Worm (Caenorhabditis elegans) whole organism, L1 larva: ENCODE measurements around the gene fahd-1.

Source experiments
- C16A3.4 ChIP-seq: fragments of 150-350 bp; optimal IDR thresholded peaks from 2 replicates; lab custom pipeline; 2014; ENCODE audit warnings: missing biosample characterization, missing genetic modification characterization
- C34B4.2 ChIP-seq: sonication (generic microtip); optimal IDR thresholded peaks from 2 replicates; lab custom pipeline; 2017; ENCODE audit warnings: mild to moderate bottlenecking, missing genetic modification characterization, missing compliant biosample characterization
- F16B12.6 ChIP-seq: fragments of 150-350 bp; optimal IDR thresholded peaks from 2 replicates; lab custom pipeline; 2014; ENCODE audit warnings: missing biosample characterization, missing genetic modification characterization
- aha-1 ChIP-seq: fragments of 150-350 bp; optimal IDR thresholded peaks from 2 replicates; lab custom pipeline; 2014; ENCODE audit warnings: missing biosample characterization, missing genetic modification characterization
- alr-1 ChIP-seq: fragments of 200-800 bp; sonication (Bioruptor generic); optimal IDR thresholded peaks from 2 replicates; lab custom pipeline; 2018; ENCODE audit warnings: borderline replicate concordance, mild to moderate bottlenecking, missing genetic modification characterization, missing compliant biosample characterization
- ceh-63 ChIP-seq: fragments of 200-800 bp; sonication (Bioruptor generic); optimal IDR thresholded peaks from 2 replicates; lab custom pipeline; 2018; ENCODE audit warnings: mild to moderate bottlenecking, missing genetic modification characterization, missing compliant biosample characterization
- ceh-8 ChIP-seq: fragments of 200-800 bp; sonication (Bioruptor generic); optimal IDR thresholded peaks from 2 replicates; lab custom pipeline; 2018; ENCODE audit warnings: mild to moderate bottlenecking, missing genetic modification characterization, moderate library complexity, missing compliant biosample characterization
- ceh-88 ChIP-seq: fragments of 200-800 bp; sonication (Bioruptor generic); IDR thresholded peaks from 2 replicates; pipeline ENCODE4 v1.3.6; 2022; ENCODE audit warnings: missing genetic modification characterization, missing compliant biosample characterization
- ces-1 ChIP-seq: fragments of 150-350 bp; optimal IDR thresholded peaks from 2 replicates; lab custom pipeline; 2014; ENCODE audit warnings: missing biosample characterization, missing genetic modification reagents, missing genetic modification characterization
- dsc-1 ChIP-seq: sonication (generic microtip); optimal IDR thresholded peaks from 2 replicates; lab custom pipeline; 2016; ENCODE audit warnings: mild to moderate bottlenecking, missing genetic modification characterization, missing compliant biosample characterization
- efl-1 ChIP-seq, 4 experiments: fragments of 150-350 bp; optimal IDR thresholded peaks in 3 of 4; peaks in 1 of 4; 1 replicate in 1 of 4; 2 replicates in 3 of 4; lab custom pipeline; 2014; ENCODE audit warnings: missing biosample characterization in 2 of 4, missing genetic modification characterization in 2 of 4, missing genetic modification reagents in 2 of 4
- efl-3 ChIP-seq: fragments of 200-800 bp; sonication (Bioruptor generic); optimal IDR thresholded peaks from 2 replicates; lab custom pipeline; 2018; ENCODE audit warnings: mild to moderate bottlenecking, missing genetic modification characterization, missing compliant biosample characterization
- egl-13 ChIP-seq: sonication (generic microtip); optimal IDR thresholded peaks from 2 replicates; lab custom pipeline; 2016; ENCODE audit warnings: missing genotype, missing genetic modification reagents, missing genetic modification characterization, missing compliant biosample characterization
- elt-2 ChIP-seq: sonication (generic microtip); optimal IDR thresholded peaks from 2 replicates; lab custom pipeline; 2016; ENCODE audit warnings: missing genetic modification characterization, mild to moderate bottlenecking, inconsistent platforms, missing compliant biosample characterization, missing genetic modification reagents
- ets-5 ChIP-seq: fragments of 200-800 bp; sonication (Bioruptor generic); IDR thresholded peaks from 2 replicates; pipeline ENCODE4 v1.3.6; 2022; ENCODE audit warnings: missing genetic modification characterization, missing compliant biosample characterization
- fkh-10 ChIP-seq: sonication (generic microtip); optimal IDR thresholded peaks from 2 replicates; lab custom pipeline; 2017; ENCODE audit warnings: missing biosample characterization, missing genetic modification reagents, missing genetic modification characterization
- fkh-4 ChIP-seq: sonication (generic microtip); optimal IDR thresholded peaks from 2 replicates; lab custom pipeline; 2016; ENCODE audit warnings: missing compliant biosample characterization, missing genetic modification characterization, borderline replicate concordance
- hlh-4 ChIP-seq: sonication (generic microtip); optimal IDR thresholded peaks from 2 replicates; lab custom pipeline; 2016; ENCODE audit warnings: mild to moderate bottlenecking, missing genetic modification characterization, missing compliant biosample characterization
- hpl-2 ChIP-seq: fragments of 150-350 bp; optimal IDR thresholded peaks from 2 replicates; lab custom pipeline; 2014; ENCODE audit warnings: missing biosample characterization, missing genetic modification reagents, missing genetic modification characterization
- jun-1 ChIP-seq: fragments of 150-350 bp; optimal IDR thresholded peaks from 2 replicates; lab custom pipeline; 2014; ENCODE audit warnings: missing biosample characterization, missing genetic modification reagents, missing genetic modification characterization
- lin-13 ChIP-seq: fragments of 150-350 bp; optimal IDR thresholded peaks from 2 replicates; lab custom pipeline; 2014; ENCODE audit warnings: missing biosample characterization, missing genetic modification reagents, missing genetic modification characterization
- lin-15B ChIP-seq: fragments of 150-350 bp; sonication (generic microtip); optimal IDR thresholded peaks from 3 replicates; lab custom pipeline; 2014; ENCODE audit warnings: missing biosample characterization, missing genetic modification characterization
- lin-35 ChIP-seq, 2 experiments: fragments of 150-350 bp; optimal IDR thresholded peaks; 2 replicates each; lab custom pipeline; 2014; ENCODE audit warnings: missing biosample characterization in 2 of 2, missing genetic modification characterization in 2 of 2, missing genetic modification reagents in 2 of 2
- lsy-2 ChIP-seq, 2 experiments: fragments of 150-350 bp; optimal IDR thresholded peaks; 2 replicates each; lab custom pipeline; 2014; ENCODE audit warnings: missing biosample characterization in 2 of 2, missing genetic modification characterization in 2 of 2
- mab-9 ChIP-seq: fragments of 200-800 bp; sonication (Bioruptor generic); IDR thresholded peaks from 2 replicates; pipeline ENCODE4 v1.3.6; 2022; ENCODE audit warnings: missing genetic modification reagents, missing genetic modification characterization, missing compliant biosample characterization
- nhr-11 ChIP-seq: fragments of 150-350 bp; optimal IDR thresholded peaks from 2 replicates; lab custom pipeline; 2014; ENCODE audit warnings: missing biosample characterization, missing genetic modification characterization
- nhr-20 ChIP-seq: sonication (generic microtip); optimal IDR thresholded peaks from 2 replicates; lab custom pipeline; 2016; ENCODE audit warnings: mild to moderate bottlenecking, missing genetic modification characterization, missing compliant biosample characterization
- nhr-237 ChIP-seq: fragments of 150-350 bp; optimal IDR thresholded peaks from 2 replicates; lab custom pipeline; 2014; ENCODE audit warnings: missing biosample characterization, missing genetic modification characterization
- nhr-28 ChIP-seq: fragments of 150-350 bp; optimal IDR thresholded peaks from 2 replicates; lab custom pipeline; 2014; ENCODE audit warnings: missing biosample characterization, missing genetic modification characterization
- nhr-47 ChIP-seq: sonication (generic microtip); optimal IDR thresholded peaks from 2 replicates; lab custom pipeline; 2016; ENCODE audit warnings: mild to moderate bottlenecking, missing genetic modification characterization, moderate library complexity, missing compliant biosample characterization
- nhr-84 ChIP-seq: sonication (generic microtip); optimal IDR thresholded peaks from 2 replicates; lab custom pipeline; 2017; ENCODE audit warnings: missing biosample characterization, missing genetic modification characterization
- nhr-85 ChIP-seq: sonication (generic microtip); peaks from one replicate; lab custom pipeline; 2016; ENCODE audit warnings: missing genetic modification characterization, inconsistent platforms, missing compliant biosample characterization
- nhr-90 ChIP-seq: sonication (generic microtip); optimal IDR thresholded peaks from 2 replicates; lab custom pipeline; 2016; ENCODE audit warnings: mild to moderate bottlenecking, missing genetic modification characterization, missing compliant biosample characterization; ENCODE audit not compliant: poor library complexity
- pax-3 ChIP-seq: fragments of 200-800 bp; sonication (Bioruptor generic); optimal IDR thresholded peaks from 2 replicates; lab custom pipeline; 2018; ENCODE audit warnings: mild to moderate bottlenecking, missing genetic modification characterization, moderate library complexity, missing compliant biosample characterization
- snpc-4 ChIP-seq: fragments of 150-350 bp; optimal IDR thresholded peaks from 2 replicates; lab custom pipeline; 2014; ENCODE audit warnings: missing biosample characterization, missing genetic modification characterization
- sptf-1 ChIP-seq: fragments of 150-350 bp; optimal IDR thresholded peaks from 2 replicates; lab custom pipeline; 2014; ENCODE audit warnings: missing biosample characterization, missing genetic modification characterization
- sup-37 ChIP-seq: fragments of 200-800 bp; sonication (Bioruptor generic); optimal IDR thresholded peaks from 2 replicates; lab custom pipeline; 2018; ENCODE audit warnings: mild to moderate bottlenecking, missing genetic modification characterization, missing compliant biosample characterization
- swsn-7 ChIP-seq: sonication (generic microtip); optimal IDR thresholded peaks from 2 replicates; lab custom pipeline; 2016; ENCODE audit warnings: missing genetic modification characterization, missing compliant biosample characterization
- tlp-1 ChIP-seq: fragments of 150-350 bp; optimal IDR thresholded peaks from 2 replicates; lab custom pipeline; 2014; ENCODE audit warnings: missing biosample characterization, missing genetic modification characterization
- unc-130 ChIP-seq: fragments of 150-350 bp; optimal IDR thresholded peaks from 2 replicates; lab custom pipeline; 2017; ENCODE audit warnings: missing biosample characterization, missing genetic modification characterization, inconsistent platforms
- unc-30 ChIP-seq: sonication (generic microtip); optimal IDR thresholded peaks from 2 replicates; lab custom pipeline; 2017; ENCODE audit warnings: missing biosample characterization, missing genetic modification characterization
- unc-86 ChIP-seq: sonication (generic microtip); optimal IDR thresholded peaks from 2 replicates; lab custom pipeline; 2016; ENCODE audit warnings: missing genetic modification characterization, missing compliant biosample characterization
- zag-1 ChIP-seq: fragments of 150-350 bp; optimal IDR thresholded peaks from 2 replicates; lab custom pipeline; 2014; ENCODE audit warnings: missing biosample characterization, missing genetic modification characterization
- ztf-4 ChIP-seq: fragments of 150-350 bp; optimal IDR thresholded peaks from 2 replicates; lab custom pipeline; 2014; ENCODE audit warnings: missing biosample characterization, missing genetic modification characterization

The fahd-1 gene

DNA sequence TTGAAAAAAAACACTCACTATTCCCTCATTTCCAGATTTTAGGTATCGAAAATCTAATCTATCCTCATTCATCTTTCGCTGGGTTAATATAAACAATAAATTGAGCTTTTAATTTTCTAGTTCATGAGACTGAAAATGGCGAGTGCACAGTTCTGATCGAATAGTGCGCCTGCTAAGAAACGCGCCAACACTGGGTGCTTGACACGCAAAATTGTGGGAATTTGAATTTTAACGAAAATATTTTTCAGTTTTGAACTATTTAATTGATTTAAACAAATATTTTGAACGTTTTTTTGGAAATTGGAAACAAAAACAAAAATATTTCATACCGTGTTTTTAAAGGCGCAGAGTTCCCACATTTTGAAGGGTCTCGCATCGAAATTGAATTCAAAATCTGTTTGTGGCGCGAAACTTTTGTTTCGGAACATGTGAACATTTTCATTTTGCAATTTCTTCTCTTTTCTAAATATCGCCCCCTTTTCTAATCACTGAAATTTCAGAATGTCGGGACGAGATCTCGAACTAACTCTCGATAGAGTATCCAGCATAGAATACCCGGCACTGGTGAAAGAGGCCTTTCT lies 36.6 kb downstream of the fahd-1 start, which contains the start of the genes C29E4.13 and npp-15 (continued):
- TF ChIP-seq hlh-4 (tag; lab: Kevin White, UChicago), result no peak
- TF ChIP-seq unc-30 (tag; lab: Kevin White, UChicago), result no peak
- peak; percentile 51 for TF ChIP-seq nhr-20 (tag; lab: Kevin White, UChicago)
- no peak for TF ChIP-seq mab-9 (GFP tag; lab: Robert Waterston, UW)
- TF ChIP-seq swsn-7 (tag; lab: Kevin White, UChicago), result peak; percentile 34
- TF ChIP-seq elt-2 (tag; lab: Kevin White, UChicago), result no peak
- no peak for TF ChIP-seq egl-13
- TF ChIP-seq ets-5 (GFP tag; lab: Robert Waterston, UW), result no peak
- TF ChIP-seq ces-1 (GFP tag; lab: Kevin White, UChicago), result no peak
- TF ChIP-seq nhr-11 (tag; lab: Kevin White, UChicago), result no peak
- no peak for TF ChIP-seq ztf-4
- no peak for TF ChIP-seq dsc-1 (tag; lab: Kevin White, UChicago)

DNA sequence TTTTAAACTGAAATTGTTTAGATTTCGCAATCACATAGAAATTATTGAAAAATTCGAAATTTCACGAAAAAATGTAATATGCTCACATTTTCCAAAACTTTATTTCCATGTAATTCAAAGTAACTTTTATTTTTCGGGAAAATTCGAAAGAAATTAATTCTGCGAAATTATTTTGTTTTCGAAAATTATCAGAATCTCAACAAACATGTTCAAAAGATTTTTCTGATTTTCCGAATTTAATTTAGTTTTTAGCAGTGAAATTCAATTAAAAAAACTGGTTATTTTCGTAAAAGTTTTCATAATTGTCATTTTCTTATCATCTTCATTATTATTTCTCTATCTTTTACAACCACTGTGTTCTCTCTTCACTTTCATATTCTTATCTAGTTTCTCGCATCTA lies 41.2 kb downstream of the fahd-1 start, which contains the start of gene ran-2:
TSS of gene ran-2 (plus strand) at position 301 of the 400 bp plus-strand sequence.
- TF ChIP-seq lin-35 (GFP tag; optimal IDR thresholded peaks at IDR 0.05; lab: Kevin White, UChicago) (peak in 1 of 2 experiments; percentile 11), zag-1 (tag; lab: Kevin White, UChicago) (no peak)
- TF ChIP-seq, all 84 proteins: peak for 1

DNA sequence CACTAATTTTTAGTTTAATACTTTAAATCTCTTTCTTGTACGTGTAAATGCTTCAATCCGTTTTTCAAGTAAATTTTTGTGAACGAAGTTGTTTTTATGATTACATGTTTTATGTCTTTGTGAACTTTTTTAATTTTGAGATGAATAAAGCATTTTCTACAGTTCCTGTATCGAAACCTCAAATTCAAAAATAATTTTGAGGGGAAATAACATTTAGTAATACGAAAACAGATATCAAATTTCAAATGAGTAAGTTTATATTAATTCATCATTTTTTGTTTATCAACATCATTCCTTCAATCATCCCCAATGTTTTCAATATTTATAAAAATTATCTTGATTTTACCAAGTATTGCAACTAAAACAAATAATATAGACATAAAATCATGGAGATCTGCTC lies 45.5 kb downstream of the fahd-1 start, which contains the start of gene C29E4.10:
TSS of gene C29E4.10 (plus strand) at position 301 of the 400 bp plus-strand sequence.
- TF ChIP-seq tlp-1 (tag; lab: Kevin White, UChicago) (no peak), C16A3.4 (tag; lab: Kevin White, UChicago) (no peak), F16B12.6 (tag; lab: Kevin White, UChicago) (no peak), sup-37 (GFP tag; lab: Kevin White, UChicago) (no peak), sptf-1 (tag; lab: Kevin White, UChicago) (no peak), hpl-2 (no peak), nhr-47 (tag; lab: Kevin White, UChicago) (no peak), ceh-63 (GFP tag; lab: Kevin White, UChicago) (no peak), nhr-90 (tag; lab: Kevin White, UChicago) (no peak), nhr-11 (tag; lab: Kevin White, UChicago) (no peak), mab-9 (GFP tag; lab: Robert Waterston, UW) (no peak), lsy-2 (tag; optimal IDR thresholded peaks at IDR 0.05; lab: Kevin White, UChicago) (no peak), fkh-10 (GFP tag; lab: Kevin White, UChicago) (no peak), jun-1 (tag; lab: Kevin White, UChicago) (no peak), efl-1 (optimal IDR thresholded peaks at IDR 0.05; lab: Kevin White, UChicago) (no peak), efl-1 (GFP tag; optimal IDR thresholded peaks at IDR 0.05 in 1 of 2; lab: Kevin White, UChicago) (no peak)

DNA sequence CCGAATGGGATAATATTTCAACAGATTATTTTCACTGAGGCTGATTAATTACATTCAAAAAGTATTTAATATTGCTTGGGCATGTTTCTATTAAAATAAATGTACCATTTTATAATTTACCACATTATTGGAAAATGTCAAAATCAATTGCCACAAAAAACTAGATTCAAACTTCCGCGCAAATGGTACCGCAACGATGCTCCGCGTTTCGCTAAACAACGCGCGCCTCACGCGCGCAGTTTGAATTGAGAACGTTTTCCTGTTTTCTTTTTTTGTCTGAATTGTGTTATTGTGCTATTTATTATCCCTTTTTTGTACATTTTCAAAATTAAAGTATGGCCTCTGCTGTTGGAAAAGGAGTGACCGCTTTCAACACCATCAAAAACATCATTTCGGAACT lies 48.8 kb downstream of the fahd-1 start, which contains the start of gene C29E4.12:
TSS of gene C29E4.12 (plus strand) at position 333 of the 400 bp plus-strand sequence.
- TF ChIP-seq nhr-84 (tag; lab: Kevin White, UChicago) (no peak), ces-1 (GFP tag; lab: Kevin White, UChicago) (no peak), fkh-4 (tag; lab: Kevin White, UChicago) (no peak), ceh-8 (GFP tag; lab: Kevin White, UChicago) (no peak), lin-13 (GFP tag; lab: Kevin White, UChicago) (peak; percentile 70), fkh-10 (GFP tag; lab: Kevin White, UChicago) (no peak), pax-3 (tag; lab: Kevin White, UChicago) (peak; percentile 65), C34B4.2 (tag; lab: Kevin White, UChicago) (no peak), tlp-1 (tag; lab: Kevin White, UChicago) (no peak), ztf-4 (no peak), unc-130 (peak; percentile 40), hlh-4 (tag; lab: Kevin White, UChicago) (no peak), swsn-7 (tag; lab: Kevin White, UChicago) (peak; percentile 71), ceh-88 (GFP tag; lab: Robert Waterston, UW) (no peak), zag-1 (tag; lab: Kevin White, UChicago) (no peak), aha-1 (tag; lab: Kevin White, UChicago) (no peak), alr-1 (tag; lab: Kevin White, UChicago) (no peak), nhr-28 (tag; lab: Kevin White, UChicago) (no peak), snpc-4 (peak; percentile 27), nhr-85 (tag; lab: Kevin White, UChicago) (peak; percentile 86), F16B12.6 (tag; lab: Kevin White, UChicago) (peak; percentile 62), nhr-237 (tag; lab: Kevin White, UChicago) (peak; percentile 62), lsy-2 (tag; optimal IDR thresholded peaks at IDR 0.05; lab: Kevin White, UChicago) (peak; percentile 84 to 92), ceh-63 (GFP tag; lab: Kevin White, UChicago) (no peak), unc-86 (tag; lab: Kevin White, UChicago) (peak; percentile 53), egl-13 (peak; percentile 26), efl-3 (no peak), sptf-1 (tag; lab: Kevin White, UChicago) (no peak), lin-15B (tag; lab: Kevin White, UChicago) (peak; percentile 91)
